Fruit fly (Drosophila melanogaster) whole organism, embryonic: ENCODE results near the gene Tpr2.

ENCODE experiments used
- Awh ChIP-seq: fragments of 200-800 bp; sonication (Bioruptor generic); IDR thresholded peaks from 2 replicates; pipeline ENCODE4, ENCODE4 v1.3.6; 2022; ENCODE audit warnings: missing biosample characterization, missing genetic modification characterization
- B-H2 ChIP-seq: fragments of 200-800 bp; sonication (Bioruptor generic); optimal IDR thresholded peaks from 2 replicates; lab custom pipeline; 2018; ENCODE audit warnings: missing biosample characterization, mild to moderate bottlenecking, missing genetic modification characterization
- Bgb ChIP-seq: fragments of 200-800 bp; sonication (Bioruptor generic); IDR thresholded peaks from 2 replicates; pipeline ENCODE4 v1.3.6; 2022; ENCODE audit warnings: missing biosample characterization, missing genetic modification characterization; ENCODE audit not compliant: partially characterized antibody
- Blimp-1 ChIP-seq: fragments of 200-800 bp; sonication (Bioruptor generic); optimal IDR thresholded peaks from 3 replicates; lab custom pipeline; 2018; ENCODE audit warnings: missing biosample characterization, missing genetic modification characterization, mild to moderate bottlenecking, moderate library complexity, missing genetic modification reagents
- BtbVII ChIP-seq: fragments of 200-800 bp; sonication (Bioruptor generic); optimal IDR thresholded peaks from 3 replicates; lab custom pipeline; 2017; ENCODE audit warnings: missing biosample characterization, mild to moderate bottlenecking, missing genetic modification characterization
- CG10209 ChIP-seq: fragments of 200-800 bp; sonication (Bioruptor generic); optimal IDR thresholded peaks from 3 replicates; lab custom pipeline; 2017; ENCODE audit warnings: missing biosample characterization, mild to moderate bottlenecking, missing genetic modification characterization, missing genetic modification reagents
- CG10274 ChIP-seq: fragments of 200-800 bp; sonication (Bioruptor generic); optimal IDR thresholded peaks from 3 replicates; lab custom pipeline; 2017; ENCODE audit warnings: missing biosample characterization, mild to moderate bottlenecking, missing genetic modification characterization
- CG11504 ChIP-seq: fragments of 200-800 bp; sonication (Bioruptor generic); optimal IDR thresholded peaks from 3 replicates; lab custom pipeline; 2019; ENCODE audit warnings: missing biosample characterization, mild to moderate bottlenecking, missing genetic modification characterization, moderate library complexity
- CG11695 ChIP-seq: fragments of 200-800 bp; sonication (Bioruptor generic); IDR thresholded peaks from 3 replicates; pipeline ENCODE4 v1.3.6; 2022; ENCODE audit warnings: missing biosample characterization, missing genetic modification characterization
- CG1233 ChIP-seq: fragments of 200-800 bp; sonication (Bioruptor generic); optimal IDR thresholded peaks from 4 replicates; lab custom pipeline; 2018; ENCODE audit warnings: missing biosample characterization, mild to moderate bottlenecking, missing genetic modification characterization
- CG12391 ChIP-seq: fragments of 200-800 bp; sonication (Bioruptor generic); optimal IDR thresholded peaks from 3 replicates; lab custom pipeline; 2018; ENCODE audit warnings: missing biosample characterization, mild to moderate bottlenecking, missing genetic modification characterization, moderate library complexity
- CG12659 ChIP-seq: fragments of 200-800 bp; sonication (Bioruptor generic); optimal IDR thresholded peaks from 3 replicates; lab custom pipeline; 2017; ENCODE audit warnings: mild to moderate bottlenecking, missing biosample characterization, missing genetic modification reagents, missing genetic modification characterization
- CG12942 ChIP-seq: fragments of 200-800 bp; sonication (Bioruptor generic); optimal IDR thresholded peaks from 3 replicates; lab custom pipeline; 2016; ENCODE audit warnings: missing biosample characterization, missing genetic modification characterization
- CG15269 ChIP-seq: fragments of 200-800 bp; sonication (Bioruptor generic); optimal IDR thresholded peaks from 2 replicates; lab custom pipeline; 2018; ENCODE audit warnings: missing biosample characterization, mild to moderate bottlenecking, missing genetic modification characterization, moderate library complexity
- CG16815 ChIP-seq: fragments of 200-800 bp; sonication (Bioruptor generic); optimal IDR thresholded peaks from 3 replicates; lab custom pipeline; 2017; ENCODE audit warnings: missing biosample characterization, mild to moderate bottlenecking, missing genetic modification characterization
- CG2129 ChIP-seq: fragments of 200-800 bp; sonication (Bioruptor generic); IDR thresholded peaks from 2 replicates; pipeline ENCODE4 v1.3.6; 2022; ENCODE audit warnings: missing biosample characterization, missing genetic modification characterization; ENCODE audit not compliant: partially characterized antibody
- CG2202 ChIP-seq: fragments of 200-800 bp; sonication (Bioruptor generic); optimal IDR thresholded peaks from 2 replicates; lab custom pipeline; 2018; ENCODE audit warnings: missing biosample characterization, mild to moderate bottlenecking, missing genetic modification characterization
- CG30020 ChIP-seq: fragments of 200-800 bp; optimal IDR thresholded peaks from 2 replicates; lab custom pipeline; 2019; ENCODE audit warnings: missing biosample characterization, mild to moderate bottlenecking, missing genetic modification characterization, moderate library complexity
- CG3407 ChIP-seq: fragments of 200-800 bp; sonication (Bioruptor generic); optimal IDR thresholded peaks from 2 replicates; lab custom pipeline; 2018; ENCODE audit warnings: missing biosample characterization, mild to moderate bottlenecking, missing genetic modification characterization
- CG34376 ChIP-seq: fragments of 200-800 bp; sonication (Bioruptor generic); optimal IDR thresholded peaks from 2 replicates; lab custom pipeline; 2018; ENCODE audit warnings: missing biosample characterization, mild to moderate bottlenecking, missing genetic modification characterization
- CG7745 ChIP-seq: fragments of 200-800 bp; sonication (Bioruptor generic); optimal IDR thresholded peaks from 2 replicates; lab custom pipeline; 2018; ENCODE audit warnings: missing biosample characterization, mild to moderate bottlenecking, missing genetic modification characterization, moderate library complexity
- CG8924 ChIP-seq: fragments of 200-800 bp; optimal IDR thresholded peaks from 3 replicates; lab custom pipeline; 2019; ENCODE audit warnings: missing biosample characterization, mild to moderate bottlenecking, missing genetic modification characterization, moderate library complexity
- CG9437 ChIP-seq: fragments of 200-800 bp; sonication (Bioruptor generic); optimal IDR thresholded peaks from 2 replicates; lab custom pipeline; 2018; ENCODE audit warnings: missing biosample characterization, mild to moderate bottlenecking, missing genetic modification characterization
- D19A ChIP-seq: fragments of 200-800 bp; optimal IDR thresholded peaks from 3 replicates; lab custom pipeline; 2019; ENCODE audit warnings: missing biosample characterization, mild to moderate bottlenecking, missing genetic modification characterization, moderate library complexity
- Doc2 ChIP-seq: fragments of 200-800 bp; sonication (Bioruptor generic); IDR thresholded peaks from 2 replicates; pipeline ENCODE4 v1.3.6; 2022; ENCODE audit warnings: missing biosample characterization, missing genetic modification characterization
- HHEX ChIP-seq: fragments of 200-800 bp; sonication (Bioruptor generic); optimal IDR thresholded peaks from 3 replicates; lab custom pipeline; 2017; ENCODE audit warnings: missing biosample characterization, mild to moderate bottlenecking, missing genetic modification characterization, missing genetic modification reagents
- HLHmδ ChIP-seq: fragments of 200-800 bp; sonication (Bioruptor generic); optimal IDR thresholded peaks from 2 replicates; lab custom pipeline; 2018; ENCODE audit warnings: missing biosample characterization, mild to moderate bottlenecking, missing genetic modification characterization, moderate library complexity
- Hr39 ChIP-seq: fragments of >200 bp; optimal IDR thresholded peaks from 2 replicates; lab custom pipeline; 2017
- Kr ChIP-seq: fragments of 200-800 bp; sonication (Bioruptor generic); optimal IDR thresholded peaks from 2 replicates; lab custom pipeline; 2017; ENCODE audit warnings: missing biosample characterization, mild to moderate bottlenecking, missing genetic modification characterization
- Nf-YB ChIP-seq: fragments of 200-800 bp; sonication (Bioruptor generic); optimal IDR thresholded peaks from 3 replicates; lab custom pipeline; 2019; ENCODE audit warnings: missing biosample characterization, mild to moderate bottlenecking, missing genetic modification characterization, moderate library complexity
- Oaz ChIP-seq: fragments of 200-800 bp; sonication (Bioruptor generic); IDR thresholded peaks from 2 replicates; pipeline ENCODE4 v1.3.6; 2022; ENCODE audit warnings: missing biosample characterization, missing genetic modification characterization
- Sry-δ ChIP-seq: fragments of 200-800 bp; sonication (Bioruptor generic); optimal IDR thresholded peaks from 2 replicates; lab custom pipeline; 2016; ENCODE audit warnings: missing biosample characterization, missing genetic modification characterization
- al ChIP-seq: fragments of 200-800 bp; sonication (Bioruptor generic); IDR thresholded peaks from 2 replicates; pipeline ENCODE4 v1.3.6; 2022; ENCODE audit warnings: missing biosample characterization, missing genetic modification characterization
- amos ChIP-seq: fragments of 200-800 bp; sonication (Bioruptor generic); IDR thresholded peaks from 2 replicates; pipeline ENCODE4 v1.3.6; 2022; ENCODE audit warnings: missing biosample characterization, missing genetic modification characterization; ENCODE audit not compliant: partially characterized antibody
- btn ChIP-seq: fragments of 200-800 bp; sonication (Bioruptor generic); optimal IDR thresholded peaks from 2 replicates; lab custom pipeline; 2016; ENCODE audit warnings: missing biosample characterization, missing genetic modification characterization
- caup ChIP-seq: fragments of 200-800 bp; sonication (Bioruptor generic); optimal IDR thresholded peaks from 3 replicates; lab custom pipeline; 2017; ENCODE audit warnings: missing biosample characterization, mild to moderate bottlenecking, missing genetic modification characterization, moderate library complexity; ENCODE audit not compliant: severe bottlenecking
- ci ChIP-seq: fragments of 200-800 bp; sonication (Bioruptor generic); IDR thresholded peaks from 3 replicates; pipeline ENCODE4 v1.3.6; 2022; ENCODE audit warnings: missing biosample characterization, missing genetic modification characterization
- da ChIP-seq: fragments of 200-800 bp; sonication (Bioruptor generic); optimal IDR thresholded peaks from 2 replicates; lab custom pipeline; 2016; ENCODE audit warnings: missing biosample characterization, missing genetic modification characterization
- ems ChIP-seq: fragments of 200-800 bp; sonication (Bioruptor generic); optimal IDR thresholded peaks from 3 replicates; lab custom pipeline; 2016; ENCODE audit warnings: missing biosample characterization, missing genetic modification characterization
- eyg ChIP-seq: fragments of 200-800 bp; sonication (Bioruptor generic); optimal IDR thresholded peaks from 3 replicates; lab custom pipeline; 2016; ENCODE audit warnings: missing biosample characterization, missing genetic modification characterization
- gcm ChIP-seq: fragments of 200-800 bp; sonication (Bioruptor generic); optimal IDR thresholded peaks from 2 replicates; lab custom pipeline; 2019; ENCODE audit warnings: missing biosample characterization, mild to moderate bottlenecking, missing genetic modification characterization, moderate library complexity
- gt ChIP-seq: fragments of 200-800 bp; sonication (Bioruptor generic); IDR thresholded peaks from 2 replicates; pipeline ENCODE4 v1.3.6; 2022; ENCODE audit warnings: missing biosample characterization, missing genetic modification characterization
- hkb ChIP-seq, 2 experiments: fragments of 200-800 bp in 1 of 2; fragments of >200 bp in 1 of 2; sonication (Bioruptor generic) in 1 of 2; IDR thresholded peaks in 1 of 2; optimal IDR thresholded peaks in 1 of 2; 2 replicates each; pipeline versions ENCODE4 v1.3.6 to Lab custom; 2017 to 2022; ENCODE audit warnings: missing biosample characterization in 1 of 2, missing genetic modification characterization in 1 of 2
- nom ChIP-seq: fragments of 200-800 bp; sonication (Bioruptor generic); optimal IDR thresholded peaks from 2 replicates; lab custom pipeline; 2017; ENCODE audit warnings: missing biosample characterization, missing genetic modification characterization, mild to moderate bottlenecking, moderate library complexity, missing genetic modification reagents
- peb ChIP-seq: fragments of 200-800 bp; sonication (Bioruptor generic); IDR thresholded peaks from 2 replicates; pipeline ENCODE4 v1.3.6; 2022; ENCODE audit warnings: missing biosample characterization, missing genetic modification characterization
- sens ChIP-seq: fragments of 200-800 bp; sonication (Bioruptor generic); peaks from one replicate; lab custom pipeline; 2016; ENCODE audit warnings: missing biosample characterization, missing genetic modification characterization
- trem ChIP-seq: fragments of 200-800 bp; optimal IDR thresholded peaks from 3 replicates; lab custom pipeline; 2019; ENCODE audit warnings: missing biosample characterization, mild to moderate bottlenecking, missing genetic modification characterization, moderate library complexity
- zen ChIP-seq: fragments of 200-800 bp; sonication (Bioruptor generic); optimal IDR thresholded peaks from 3 replicates; lab custom pipeline; 2018; ENCODE audit warnings: missing biosample characterization, mild to moderate bottlenecking, missing genetic modification characterization, moderate library complexity

The Tpr2 gene

dm6 chr2L:16448451-16449206 is 42.7 kb upstream of the Tpr2 start, which contains the start of gene CG5888 (continued):
- TF ChIP-seq CG12391 (tag; lab: Kevin White, UChicago) (peak; percentile 78), CG34376 (GFP tag; lab: Kevin White, UChicago) (no peak), B-H2 (no peak), sens (GFP tag; lab: Kevin White, UChicago) (peak; percentile 63), CG3407 (GFP tag; lab: Kevin White, UChicago) (peak; percentile 42), CG10209 (GFP tag; lab: Kevin White, UChicago) (peak; percentile 80), ci (GFP tag; lab: Robert Waterston, UW) (peak; percentile 67; the same call in 2 of the 3 replicates), Blimp-1 (peak; percentile 54), eyg (GFP tag; lab: Kevin White, UChicago) (no peak), amos (GFP tag; lab: Robert Waterston, UW) (no peak), CG11695 (GFP tag; lab: Robert Waterston, UW) (peak; percentile 78), CG11504 (tag; lab: Kevin White, UChicago) (peak; percentile 77), CG9437 (GFP tag; lab: Kevin White, UChicago) (peak; percentile 80), Bgb (GFP tag; lab: Robert Waterston, UW) (no peak), CG16815 (peak; percentile 45), CG12942 (GFP tag; lab: Kevin White, UChicago) (peak; percentile 34), Hr39 (no peak), Awh (GFP tag; lab: Robert Waterston, UW) (peak; percentile 70; the same call in 1 of the 2 replicates), gt (GFP tag; lab: Robert Waterston, UW) (0 out of 2 replicates have a peak, but pooled peaks have one; percentile 25), CG1233 (peak; percentile 10), Doc2 (GFP tag; lab: Robert Waterston, UW) (no peak), CG15269 (tag; lab: Kevin White, UChicago) (peak; percentile 76), nom (GFP tag; lab: Kevin White, UChicago) (no peak), gcm (peak; percentile 73), Kr (GFP tag; lab: Kevin White, UChicago) (no peak), Nf-YB (GFP tag; lab: Kevin White, UChicago) (peak; percentile 59), CG30020 (tag; lab: Kevin White, UChicago) (peak; percentile 55), Sry-δ (GFP tag; lab: Kevin White, UChicago) (no peak), CG2129 (GFP tag; lab: Robert Waterston, UW) (no peak), hkb (optimal IDR thresholded peaks at IDR 0.05; lab: Kevin White, UChicago) (no peak), hkb (GFP tag; IDR thresholded peaks at IDR 0.05; lab: Robert Waterston, UW) (peak; percentile 60; the same call in 1 of the 2 replicates), btn (no peak), CG10274 (GFP tag; lab: Kevin White, UChicago) (no peak), trem (tag; lab: Kevin White, UChicago) (peak; percentile 14), HLHmδ (GFP tag; lab: Kevin White, UChicago) (no peak), CG7745 (tag; lab: Kevin White, UChicago) (no peak), D19A (tag; lab: Kevin White, UChicago) (peak; percentile 68), zen (tag; lab: Kevin White, UChicago) (peak; percentile 26), HHEX (GFP tag; lab: Kevin White, UChicago) (peak; percentile 3), peb (GFP tag; lab: Robert Waterston, UW) (peak; percentile 46; the same call in 1 of the 2 replicates), al (GFP tag; lab: Robert Waterston, UW) (peak; percentile 42; the same call in 1 of the 2 replicates), CG2202 (peak; percentile 56), BtbVII (peak; percentile 28), CG8924 (tag; lab: Kevin White, UChicago) (peak; percentile 86), Oaz (0 out of 2 replicates have a peak, but pooled peaks have one; percentile 13), ems (GFP tag; lab: Kevin White, UChicago) (no peak), da (GFP tag; lab: Kevin White, UChicago) (no peak), caup (GFP tag; lab: Kevin White, UChicago) (peak; percentile 59), CG12659 (GFP tag; lab: Kevin White, UChicago) (peak; percentile 61)
